Fruit fly (Drosophila melanogaster): ENCODE results near the gene CG6712.
A peak's percentile ranks its signal among the peaks of the same experiment; 100 is the strongest.

CG6712 gene

DNA sequence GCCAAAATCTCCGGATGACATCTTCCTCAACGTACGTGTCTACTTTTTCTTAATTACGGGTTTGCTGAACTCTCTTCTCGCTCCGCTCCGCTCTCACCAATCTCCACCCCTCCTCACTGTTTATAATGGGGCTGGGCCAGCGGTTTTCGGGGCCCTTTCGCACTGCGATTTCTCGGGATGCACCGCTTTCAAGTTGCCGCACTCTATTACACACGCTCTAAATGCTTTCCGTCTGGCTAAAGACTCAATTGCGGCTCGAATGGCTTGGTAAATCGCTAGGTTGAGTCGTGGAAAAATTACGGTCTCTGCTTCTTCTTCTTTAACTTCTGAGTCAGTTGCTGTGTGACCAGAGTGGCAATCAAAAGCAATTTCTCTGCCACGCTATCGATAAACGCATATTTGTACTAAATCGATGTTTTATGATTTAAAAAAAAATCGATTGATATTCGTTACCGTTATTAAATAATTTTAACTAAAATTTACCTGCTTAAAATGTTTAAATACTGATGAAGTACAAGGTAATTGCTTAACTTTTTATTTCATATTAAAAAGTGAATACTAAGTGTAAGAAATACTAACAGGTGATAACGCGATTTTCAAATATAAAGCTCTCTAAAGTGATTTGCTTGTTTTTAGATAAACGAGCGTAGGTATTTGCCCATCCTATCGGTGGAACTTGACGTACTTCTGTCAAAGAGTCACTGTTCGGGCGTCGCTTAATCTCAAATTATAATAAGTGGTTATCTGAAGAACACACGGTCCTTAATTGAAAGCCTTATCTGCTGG, 12.7 kb upstream of the CG6712 start, which contains the start of the genes Rab6 and Phae1 (continued):
- TF ChIP-seq kah (GFP tag; optimal IDR thresholded peaks at IDR 0.05) = no peak
- no peak for TF ChIP-seq Hr78 (GFP tag; optimal IDR thresholded peaks at IDR 0.05)
- TF ChIP-seq CG3995 (GFP tag; optimal IDR thresholded peaks at IDR 0.05) = peak; percentile 89
- no peak for TF ChIP-seq Blimp-1 (GFP tag; optimal IDR thresholded peaks at IDR 0.05)
- TF ChIP-seq CG8388 (GFP tag; optimal IDR thresholded peaks at IDR 0.05) = no peak
- no peak for TF ChIP-seq CG4360 (GFP tag; IDR thresholded peaks at IDR 0.05)
- TF ChIP-seq Taf1 (GFP tag; IDR thresholded peaks at IDR 0.05) = no peak
- no peak for TF ChIP-seq CG11723 (GFP tag; optimal IDR thresholded peaks at IDR 0.05)
- no peak for TF ChIP-seq tgo (GFP tag; IDR thresholded peaks at IDR 0.05)
- peak; percentile 27 for TF ChIP-seq phol (tag; optimal IDR thresholded peaks at IDR 0.05)
- peak in 1 of 3 experiments; percentile 55 for TF ChIP-seq Stat92E (GFP tag; optimal IDR thresholded peaks at IDR 0.05)
- TF ChIP-seq Hr51 (GFP tag; optimal IDR thresholded peaks at IDR 0.05) = no peak
- no peak for TF ChIP-seq ems (GFP tag; optimal IDR thresholded peaks at IDR 0.05)
- TF ChIP-seq yki (optimal IDR thresholded peaks at IDR 0.05) = no peak
- TF ChIP-seq BtbVII (GFP tag; optimal IDR thresholded peaks at IDR 0.05) = no peak
- TF ChIP-seq CG9609 (GFP tag; optimal IDR thresholded peaks at IDR 0.05) = no peak
- TF ChIP-seq CG11247 (GFP tag; IDR thresholded peaks at IDR 0.05) = no peak
- TF ChIP-seq lmd (GFP tag; IDR thresholded peaks at IDR 0.05) = no peak
- no peak for TF ChIP-seq CG2875 (GFP tag; optimal IDR thresholded peaks at IDR 0.05)
- no peak for TF ChIP-seq CG7745 (tag; optimal IDR thresholded peaks at IDR 0.05)
- TF ChIP-seq Poxn (GFP tag; IDR thresholded peaks at IDR 0.05) = no peak
- TF ChIP-seq Chrac-16 (GFP tag; optimal IDR thresholded peaks at IDR 0.05) = no peak
- no peak for TF ChIP-seq CG31224 (GFP tag; IDR thresholded peaks at IDR 0.05)
- TF ChIP-seq CG12236 (GFP tag; optimal IDR thresholded peaks at IDR 0.05) = no peak
- no peak for TF ChIP-seq CG12104 (GFP tag; optimal IDR thresholded peaks at IDR 0.05)
- TF ChIP-seq CG16863 (GFP tag; optimal IDR thresholded peaks at IDR 0.05) = no peak
- no peak for TF ChIP-seq ind (GFP tag; optimal IDR thresholded peaks at IDR 0.05)
- TF ChIP-seq CTCF (GFP tag; optimal IDR thresholded peaks at IDR 0.05) = no peak
- TF ChIP-seq Nf-YB (GFP tag; optimal IDR thresholded peaks at IDR 0.05) = peak; percentile 13
- no peak for TF ChIP-seq CG11093 (GFP tag; IDR thresholded peaks at IDR 0.05)
- no peak for TF ChIP-seq CG4424 (GFP tag; optimal IDR thresholded peaks at IDR 0.05)
- peak; percentile 71 for TF ChIP-seq CG34224 (GFP tag; IDR thresholded peaks at IDR 0.05; ENCODE audit: partially characterized antibody)
- no peak for TF ChIP-seq CG4854 (GFP tag; optimal IDR thresholded peaks at IDR 0.05)
- no peak for TF ChIP-seq lab (GFP tag; optimal IDR thresholded peaks at IDR 0.05)
- no peak for TF ChIP-seq Fer1 (GFP tag; optimal IDR thresholded peaks at IDR 0.05)
- TF ChIP-seq CG6254 (GFP tag; optimal IDR thresholded peaks at IDR 0.05) = no peak
- no peak for TF ChIP-seq CG14667 (GFP tag; IDR thresholded peaks at IDR 0.05)
- no peak for TF ChIP-seq cato (GFP tag; optimal IDR thresholded peaks at IDR 0.05; ENCODE audit: borderline replicate concordance)
- TF ChIP-seq CG18619 (GFP tag; optimal IDR thresholded peaks at IDR 0.05) = no peak
- TF ChIP-seq Eip74EF (GFP tag; optimal IDR thresholded peaks at IDR 0.05) = no peak
- TF ChIP-seq gcm2 (GFP tag; optimal IDR thresholded peaks at IDR 0.05) = no peak
- TF ChIP-seq insv (GFP tag; optimal IDR thresholded peaks at IDR 0.05) = no peak
- TF ChIP-seq amos (GFP tag; IDR thresholded peaks at IDR 0.05; ENCODE audit: partially characterized antibody) = peak; percentile 70
- peak; percentile 92 for TF ChIP-seq Myb (GFP tag; optimal IDR thresholded peaks at IDR 0.05)
- TF ChIP-seq CG8944 (GFP tag; optimal IDR thresholded peaks at IDR 0.05) = no peak
- TF ChIP-seq CG18262 (tag; optimal IDR thresholded peaks at IDR 0.05) = peak; percentile 13
- TF ChIP-seq PHDP (tag; optimal IDR thresholded peaks at IDR 0.05) = peak; percentile 14
- TF ChIP-seq CG13624 (GFP tag; optimal IDR thresholded peaks at IDR 0.05) = no peak
- TF ChIP-seq hb (GFP tag; IDR thresholded peaks at IDR 0.05; ENCODE audit: partially characterized antibody) = no peak

Data from whole organism, embryonic.